Worm (Caenorhabditis elegans) whole organism, L4 larva: ENCODE measurements around the gene ZK813.3.

ENCODE experiments used
- F26F4.8 ChIP-seq: fragments of 200-800 bp; sonication (Bioruptor generic); conservative IDR thresholded peaks from 2 replicates; pipeline ENCODE4 v1.3.6; 2022; ENCODE audit warnings: missing genetic modification characterization, missing compliant biosample characterization
- Y105C5A.15 ChIP-seq: fragments of 200-800 bp; sonication (Bioruptor generic); IDR thresholded peaks from 2 replicates; pipeline ENCODE4 v1.3.6; 2022; ENCODE audit warnings: missing genetic modification characterization, missing compliant biosample characterization
- Y5F2A.4 ChIP-seq: fragments of 200-800 bp; sonication (Bioruptor generic); optimal IDR thresholded peaks from 2 replicates; lab custom pipeline; 2018; ENCODE audit warnings: mild to moderate bottlenecking, missing genetic modification characterization, missing compliant biosample characterization
- ZK337.2 ChIP-seq: fragments of 200-800 bp; sonication (Bioruptor generic); IDR thresholded peaks from 2 replicates; pipeline ENCODE4 v1.3.6; 2022; ENCODE audit warnings: missing genetic modification reagents, missing genetic modification characterization, missing compliant biosample characterization
- ZK546.5 ChIP-seq, 2 experiments: sonication (generic microtip); optimal IDR thresholded peaks; 2 replicates each; lab custom pipeline; 2017; ENCODE audit warnings: missing biosample characterization in 2 of 2, missing genetic modification characterization in 2 of 2
- aly-2 ChIP-seq: sonication (generic microtip); optimal IDR thresholded peaks from 2 replicates; lab custom pipeline; 2018; ENCODE audit warnings: missing biosample characterization, missing genetic modification characterization
- ama-1 ChIP-seq: fragments of 150-350 bp; optimal IDR thresholded peaks from 2 replicates; lab custom pipeline; 2014; ENCODE audit warnings: inconsistent platforms, mixed read lengths
- arid-1 ChIP-seq: fragments of 200-800 bp; sonication (Bioruptor generic); conservative IDR thresholded peaks from 2 replicates; pipeline ENCODE4 v1.3.6; 2022; ENCODE audit warnings: missing genetic modification reagents, missing genetic modification characterization, missing compliant biosample characterization
- ceh-44 ChIP-seq: fragments of 200-800 bp; sonication (Bioruptor generic); IDR thresholded peaks from 2 replicates; pipeline ENCODE4 v1.3.6; 2022; ENCODE audit warnings: missing genetic modification reagents, missing genetic modification characterization, missing compliant biosample characterization
- ceh-82 ChIP-seq: sonication (generic microtip); optimal IDR thresholded peaks from 2 replicates; lab custom pipeline; 2017; ENCODE audit warnings: missing biosample characterization, missing genetic modification characterization
- ces-1 ChIP-seq: fragments of 150-350 bp; sonication (generic microtip); optimal IDR thresholded peaks from 4 replicates; lab custom pipeline; 2014; ENCODE audit warnings: missing biosample characterization, missing genetic modification reagents, missing genetic modification characterization
- dpl-1 ChIP-seq: fragments of 150-350 bp; optimal IDR thresholded peaks from 2 replicates; lab custom pipeline; 2014; ENCODE audit warnings: missing biosample characterization, missing genetic modification reagents, missing genetic modification characterization
- duxl-1 ChIP-seq: sonication (generic microtip); optimal IDR thresholded peaks from 2 replicates; lab custom pipeline; 2016; ENCODE audit warnings: mild to moderate bottlenecking, missing genetic modification characterization, moderate library complexity, missing compliant biosample characterization; ENCODE audit not compliant: poor library complexity
- dve-1 ChIP-seq: sonication (generic microtip); optimal IDR thresholded peaks from 2 replicates; lab custom pipeline; 2017; ENCODE audit warnings: antibody characterized with exemption, mild to moderate bottlenecking, missing genetic modification characterization, missing compliant biosample characterization; ENCODE audit not compliant: insufficient read depth
- fkh-10 ChIP-seq: fragments of 150-350 bp; optimal IDR thresholded peaks from 2 replicates; lab custom pipeline; 2014; ENCODE audit warnings: missing biosample characterization, missing genetic modification reagents, missing genetic modification characterization
- fos-1 ChIP-seq: fragments of 150-350 bp; optimal IDR thresholded peaks from 2 replicates; lab custom pipeline; 2014; ENCODE audit warnings: missing biosample characterization, missing genetic modification characterization
- hmg-1.1 ChIP-seq: fragments of 200-800 bp; sonication (Bioruptor generic); IDR thresholded peaks from 2 replicates; pipeline ENCODE4 v1.3.6; 2022; ENCODE audit warnings: missing genetic modification reagents, missing genetic modification characterization, missing compliant biosample characterization
- jun-1 ChIP-seq: fragments of 150-350 bp; optimal IDR thresholded peaks from 2 replicates; lab custom pipeline; 2014; ENCODE audit warnings: missing biosample characterization, missing genetic modification reagents, missing genetic modification characterization
- lin-1 ChIP-seq: fragments of 200-800 bp; sonication (Bioruptor generic); IDR thresholded peaks from 2 replicates; pipeline ENCODE4 v1.3.6; 2022; ENCODE audit warnings: missing genetic modification reagents, missing genetic modification characterization, missing compliant biosample characterization
- lin-13 ChIP-seq: fragments of 150-350 bp; optimal IDR thresholded peaks from 2 replicates; lab custom pipeline; 2014; ENCODE audit warnings: missing biosample characterization, missing genetic modification reagents, missing genetic modification characterization
- lin-29 ChIP-seq: fragments of 200-800 bp; sonication (Bioruptor generic); IDR thresholded peaks from 2 replicates; pipeline ENCODE4 v1.3.6; 2022; ENCODE audit warnings: missing genetic modification reagents, missing genetic modification characterization, missing compliant biosample characterization
- lin-38 ChIP-seq: fragments of 200-800 bp; sonication (Bioruptor generic); IDR thresholded peaks from 2 replicates; pipeline ENCODE4 v1.3.6; 2022; ENCODE audit warnings: missing genetic modification reagents, missing genetic modification characterization, missing compliant biosample characterization
- lsy-2 ChIP-seq, 2 experiments: fragments of 150-350 bp in 1 of 2; sonication (generic microtip) in 1 of 2; optimal IDR thresholded peaks; 2 replicates each; lab custom pipeline; 2014 to 2017; ENCODE audit warnings: missing biosample characterization in 2 of 2, missing genetic modification characterization in 2 of 2
- mes-2 ChIP-seq: sonication (generic microtip); optimal IDR thresholded peaks from 2 replicates; lab custom pipeline; 2016; ENCODE audit warnings: missing genotype, mild to moderate bottlenecking, missing genetic modification characterization, missing compliant biosample characterization; ENCODE audit not compliant: poor library complexity, severe bottlenecking
- nhr-102 ChIP-seq: sonication (generic microtip); optimal IDR thresholded peaks from 2 replicates; lab custom pipeline; 2016; ENCODE audit warnings: mild to moderate bottlenecking, missing genetic modification characterization, moderate library complexity, missing compliant biosample characterization
- nhr-111 ChIP-seq: fragments of 200-800 bp; sonication (Bioruptor generic); optimal IDR thresholded peaks from 2 replicates; lab custom pipeline; 2018; ENCODE audit warnings: mild to moderate bottlenecking, missing genetic modification characterization, missing compliant biosample characterization
- nhr-25 ChIP-seq: sonication (generic microtip); optimal IDR thresholded peaks from 2 replicates; lab custom pipeline; 2017; ENCODE audit warnings: missing genetic modification characterization, mild to moderate bottlenecking, missing compliant biosample characterization, antibody characterized with exemption, moderate library complexity, borderline replicate concordance; ENCODE audit not compliant: insufficient read depth
- nhr-76 ChIP-seq: fragments of 150-350 bp; optimal IDR thresholded peaks from 2 replicates; lab custom pipeline; 2014; ENCODE audit warnings: missing biosample characterization, missing genetic modification characterization
- nhr-77 ChIP-seq: fragments of 150-350 bp; optimal IDR thresholded peaks from 2 replicates; lab custom pipeline; 2014; ENCODE audit warnings: missing biosample characterization, missing genetic modification characterization
- php-3 ChIP-seq: fragments of 200-800 bp; sonication (Bioruptor generic); IDR thresholded peaks from 2 replicates; pipeline ENCODE4 v1.3.6; 2022; ENCODE audit warnings: missing genetic modification reagents, missing genetic modification characterization, missing compliant biosample characterization
- snpc-1.2 ChIP-seq: fragments of 200-800 bp; sonication (Bioruptor generic); IDR thresholded peaks from 2 replicates; pipeline ENCODE4 v1.3.6; 2022; ENCODE audit warnings: missing genetic modification reagents, missing genetic modification characterization, missing compliant biosample characterization
- spr-1 ChIP-seq: sonication (generic microtip); optimal IDR thresholded peaks from 2 replicates; lab custom pipeline; 2016; ENCODE audit warnings: mild to moderate bottlenecking, missing genetic modification characterization, missing compliant biosample characterization
- spr-3 ChIP-seq: fragments of 200-800 bp; sonication (Bioruptor generic); optimal IDR thresholded peaks from 2 replicates; lab custom pipeline; 2018; ENCODE audit warnings: mild to moderate bottlenecking, missing genetic modification characterization, missing compliant biosample characterization
- unc-39 ChIP-seq: sonication (generic microtip); optimal IDR thresholded peaks from 2 replicates; lab custom pipeline; 2017; ENCODE audit warnings: missing biosample characterization, missing genetic modification characterization
- zfp-3 ChIP-seq: fragments of 200-800 bp; sonication (Bioruptor generic); conservative IDR thresholded peaks from 2 replicates; pipeline ENCODE4 v1.3.6; 2022; ENCODE audit warnings: missing genetic modification reagents, missing genetic modification characterization, missing compliant biosample characterization
- zip-11 ChIP-seq: fragments of 200-800 bp; sonication (Bioruptor generic); IDR thresholded peaks from 2 replicates; pipeline ENCODE4 v1.3.6; 2022; ENCODE audit warnings: missing genetic modification characterization, missing compliant biosample characterization
- ztf-11 ChIP-seq: fragments of 150-350 bp; optimal IDR thresholded peaks from 2 replicates; lab custom pipeline; 2014; ENCODE audit warnings: missing biosample characterization, missing genetic modification characterization

Gene ZK813.3

DNA sequence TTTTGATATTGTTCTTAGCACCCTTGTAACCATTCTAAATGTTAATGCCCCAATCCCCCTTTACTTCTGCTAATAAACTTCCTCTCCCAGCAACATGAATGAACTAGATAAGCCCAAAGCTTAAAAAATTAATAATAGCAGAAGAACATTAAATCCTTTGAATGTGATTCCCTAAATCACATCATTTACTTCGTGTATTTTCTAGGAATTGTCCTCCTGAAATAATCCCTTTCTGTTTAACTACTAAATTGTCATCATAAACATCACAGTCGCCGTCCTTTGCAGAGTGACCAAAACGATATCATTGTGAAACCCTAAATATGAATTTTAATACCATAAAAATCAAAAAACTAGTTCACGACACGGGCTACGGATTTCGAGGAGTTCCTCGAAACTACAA is 25.6 kb upstream of the ZK813.3 start:
- TF ChIP-seq hmg-1.1 (GFP tag; lab: Robert Waterston, UW) = no peak
- TF ChIP-seq Y105C5A.15 (GFP tag; lab: Robert Waterston, UW) = no peak
- TF ChIP-seq, all 104 proteins: peak for 0

- TF ChIP-seq dpl-1 (GFP tag; lab: Kevin White, UChicago) = no peak
- TF ChIP-seq nhr-111 (GFP tag; lab: Kevin White, UChicago) = no peak
- TF ChIP-seq dve-1 = no peak
- TF ChIP-seq aly-2 (tag; lab: Kevin White, UChicago) = no peak
- TF ChIP-seq mes-2 = no peak
- no peak for TF ChIP-seq ama-1 (lab: Kevin White, UChicago)
- TF ChIP-seq ceh-44 = no peak
- no peak for TF ChIP-seq lin-29 (GFP tag; lab: Robert Waterston, UW)
- no peak for TF ChIP-seq lin-1 (GFP tag; lab: Robert Waterston, UW)
- no peak for TF ChIP-seq ztf-11 (tag; lab: Kevin White, UChicago)
- no peak for TF ChIP-seq fos-1 (tag; lab: Kevin White, UChicago)
- TF ChIP-seq, all 104 proteins: peak for 0
Observed at ce11 chrX:3419084-3419483, 22.6 kb upstream of the ZK813.3 start, which contains the start of gene C04F6.7. TSS of gene C04F6.7 (minus strand) at chrX:3419184.

- TF ChIP-seq lin-13 (no peak), F26F4.8 (GFP tag; lab: Robert Waterston, UW) (no peak), zfp-3 (GFP tag; lab: Robert Waterston, UW) (no peak), nhr-76 (tag; lab: Kevin White, UChicago) (no peak), spr-1 (tag; lab: Kevin White, UChicago) (no peak), jun-1 (no peak), nhr-77 (tag; lab: Kevin White, UChicago) (no peak), duxl-1 (tag; lab: Kevin White, UChicago) (no peak), lin-38 (GFP tag; lab: Robert Waterston, UW) (no peak), Y5F2A.4 (GFP tag; lab: Kevin White, UChicago) (no peak), snpc-1.2 (no peak)
Observed at ce11 chrX:3424516-3424915, 17.1 kb upstream of the ZK813.3 start, which contains the start of gene ZK813.6. TSS of gene ZK813.6 (plus strand) at chrX:3424816.

- TF ChIP-seq ceh-82 (no peak), duxl-1 (tag; lab: Kevin White, UChicago) (no peak), nhr-102 (tag; lab: Kevin White, UChicago) (no peak), ces-1 (GFP tag; lab: Kevin White, UChicago) (peak; percentile 73), dve-1 (no peak), ZK546.5 (tag; optimal IDR thresholded peaks at IDR 0.05; lab: Kevin White, UChicago) (no peak), zip-11 (GFP tag; lab: Robert Waterston, UW) (no peak), fkh-10 (GFP tag; lab: Kevin White, UChicago) (peak; percentile 48), arid-1 (GFP tag; lab: Robert Waterston, UW) (no peak), spr-1 (tag; lab: Kevin White, UChicago) (no peak), ceh-44 (no peak)
Observed at ce11 chrX:3429122-3429521, 12.5 kb upstream of the ZK813.3 start.

DNA sequence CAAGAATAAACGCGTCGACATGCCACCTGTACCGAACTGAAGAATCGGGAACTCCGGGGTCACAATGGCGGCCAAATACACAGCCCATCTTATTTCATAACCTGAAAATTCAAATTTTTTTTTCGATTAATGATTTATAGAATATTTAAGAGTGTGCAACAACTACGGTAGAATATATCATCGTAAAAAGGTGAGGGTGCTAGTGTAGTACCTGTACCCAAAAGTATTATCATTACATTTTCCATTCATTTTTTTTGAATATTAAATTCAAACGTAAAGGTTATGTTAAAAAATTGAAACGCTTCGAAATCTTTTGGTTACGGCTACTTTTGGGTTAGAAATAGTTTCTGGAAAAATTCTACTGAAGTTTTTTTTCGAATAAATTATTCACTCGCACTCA is 11.6 kb upstream of the ZK813.3 start, which contains the start of gene ZK813.4:
Gene ZK813.4, minus strand, starts transcription at position 101 of the 400 bp plus-strand sequence.
- TF ChIP-seq ZK337.2 (GFP tag; lab: Robert Waterston, UW) (no peak), jun-1 (no peak), F26F4.8 (GFP tag; lab: Robert Waterston, UW) (no peak), php-3 (GFP tag; lab: Robert Waterston, UW) (no peak), ama-1 (lab: Kevin White, UChicago) (no peak), nhr-25 (no peak), spr-3 (GFP tag; lab: Kevin White, UChicago) (no peak), unc-39 (tag; lab: Kevin White, UChicago) (no peak), lsy-2 (tag; optimal IDR thresholded peaks at IDR 0.05; lab: Kevin White, UChicago) (no peak)
- TF ChIP-seq, all 104 proteins: peak for 0
